Worm (Caenorhabditis elegans) whole organism, L3 larva: Measurements from ENCODE around the gene nspb-12.
A peak's percentile ranks its signal among the peaks of the same experiment; 100 is the strongest.

ENCODE experiments used
- R02D3.7 ChIP-seq: fragments of 150-350 bp; optimal IDR thresholded peaks from 2 replicates; lab custom pipeline; 2014; ENCODE audit warnings: missing biosample characterization, missing genetic modification characterization
- ZK546.5 ChIP-seq: sonication (generic microtip); optimal IDR thresholded peaks from 2 replicates; lab custom pipeline; 2017; ENCODE audit warnings: missing biosample characterization, missing genetic modification characterization
- aly-2 ChIP-seq: fragments of 150-350 bp; optimal IDR thresholded peaks from 2 replicates; lab custom pipeline; 2014; ENCODE audit warnings: missing biosample characterization, missing genetic modification characterization
- ceh-16 ChIP-seq: sonication (generic microtip); optimal IDR thresholded peaks from 2 replicates; lab custom pipeline; 2017; ENCODE audit warnings: missing biosample characterization, missing genetic modification characterization
- ceh-28 ChIP-seq: fragments of 150-350 bp; optimal IDR thresholded peaks from 2 replicates; lab custom pipeline; 2014; ENCODE audit warnings: missing biosample characterization, missing genetic modification reagents, missing genetic modification characterization
- egl-27 ChIP-seq: sonication (generic microtip); optimal IDR thresholded peaks from 4 replicates; lab custom pipeline; 2017; ENCODE audit warnings: missing biosample characterization, missing genetic modification reagents, missing genetic modification characterization
- egl-5 ChIP-seq: fragments of 150-350 bp; optimal IDR thresholded peaks from 2 replicates; lab custom pipeline; 2017; ENCODE audit warnings: missing biosample characterization, missing genetic modification reagents, missing genetic modification characterization, inconsistent platforms
- elt-1 ChIP-seq: fragments of 150-350 bp; optimal IDR thresholded peaks from 2 replicates; lab custom pipeline; 2014; ENCODE audit warnings: missing biosample characterization, missing genetic modification characterization
- elt-2 ChIP-seq: sonication (generic microtip); optimal IDR thresholded peaks from 2 replicates; lab custom pipeline; 2016; ENCODE audit warnings: missing genetic modification reagents, mild to moderate bottlenecking, missing genetic modification characterization, missing compliant biosample characterization
- elt-3 ChIP-seq, 3 experiments: fragments of 150-350 bp in 1 of 3; sonication (generic microtip) in 2 of 3; optimal IDR thresholded peaks; 2 replicates in 2 of 3; 4 replicates in 1 of 3; lab custom pipeline; 2014 to 2017; ENCODE audit warnings: missing biosample characterization in 3 of 3, missing genetic modification characterization in 3 of 3
- eor-1 ChIP-seq, 2 experiments: fragments of 150-350 bp; optimal IDR thresholded peaks; 2 replicates each; lab custom pipeline; 2014 to 2018; ENCODE audit warnings: missing biosample characterization in 2 of 2, missing genetic modification characterization in 2 of 2
- fkh-10 ChIP-seq: sonication (generic microtip); optimal IDR thresholded peaks from 2 replicates; lab custom pipeline; 2017; ENCODE audit warnings: missing biosample characterization, missing genetic modification reagents, missing genetic modification characterization
- fkh-2 ChIP-seq: fragments of 150-350 bp; optimal IDR thresholded peaks from 2 replicates; lab custom pipeline; 2014; ENCODE audit warnings: missing biosample characterization, missing genetic modification reagents, missing genetic modification characterization
- lin-15B ChIP-seq: fragments of 150-350 bp; optimal IDR thresholded peaks from 2 replicates; lab custom pipeline; 2014; ENCODE audit warnings: missing biosample characterization, missing genetic modification characterization
- nfya-1 ChIP-seq: sonication (generic microtip); optimal IDR thresholded peaks from 2 replicates; lab custom pipeline; 2017; ENCODE audit warnings: missing genetic modification characterization, mild to moderate bottlenecking, missing compliant biosample characterization, antibody characterized with exemption, moderate library complexity; ENCODE audit not compliant: insufficient read depth
- nhr-11 ChIP-seq: fragments of 150-350 bp; optimal IDR thresholded peaks from 2 replicates; lab custom pipeline; 2014; ENCODE audit warnings: missing biosample characterization, missing genetic modification characterization
- nhr-25 ChIP-seq: sonication (generic microtip); optimal IDR thresholded peaks from 2 replicates; lab custom pipeline; 2017; ENCODE audit warnings: missing biosample characterization, missing genetic modification characterization
- nhr-28 ChIP-seq: fragments of 150-350 bp; optimal IDR thresholded peaks from 2 replicates; lab custom pipeline; 2014; ENCODE audit warnings: missing biosample characterization, missing genetic modification characterization
- nhr-43 ChIP-seq: sonication (generic microtip); optimal IDR thresholded peaks from 2 replicates; lab custom pipeline; 2016; ENCODE audit warnings: mild to moderate bottlenecking, missing genetic modification characterization, missing compliant biosample characterization; ENCODE audit not compliant: poor library complexity, severe bottlenecking
- nhr-67 ChIP-seq: fragments of 150-350 bp; optimal IDR thresholded peaks from 2 replicates; lab custom pipeline; 2014; ENCODE audit warnings: missing biosample characterization, missing genetic modification characterization
- nhr-76 ChIP-seq: fragments of 150-350 bp; sonication (generic microtip); optimal IDR thresholded peaks from 5 replicates; lab custom pipeline; 2014; ENCODE audit warnings: missing biosample characterization, missing genetic modification characterization
- nhr-77 ChIP-seq: fragments of 150-350 bp; optimal IDR thresholded peaks from 2 replicates; lab custom pipeline; 2014; ENCODE audit warnings: missing biosample characterization, missing genetic modification characterization
- pha-4 ChIP-seq: fragments of 150-350 bp; optimal IDR thresholded peaks from 2 replicates; lab custom pipeline; 2014; ENCODE audit warnings: missing biosample characterization, missing genetic modification reagents, missing genetic modification characterization
- pqm-1 ChIP-seq: fragments of 150-350 bp; optimal IDR thresholded peaks from 2 replicates; lab custom pipeline; 2017; ENCODE audit warnings: missing biosample characterization, missing genetic modification characterization, inconsistent platforms
- sea-2 ChIP-seq: fragments of 150-350 bp; sonication (generic microtip); optimal IDR thresholded peaks from 4 replicates; lab custom pipeline; 2014; ENCODE audit warnings: missing biosample characterization, missing genetic modification reagents, missing genetic modification characterization
- skn-1 ChIP-seq: fragments of 150-350 bp; optimal IDR thresholded peaks from 2 replicates; lab custom pipeline; 2014; ENCODE audit warnings: missing biosample characterization, missing genetic modification characterization
- snpc-4 ChIP-seq: fragments of 150-350 bp; optimal IDR thresholded peaks from 2 replicates; lab custom pipeline; 2014; ENCODE audit warnings: missing biosample characterization, missing genetic modification characterization
- tbx-2 ChIP-seq: sonication (generic microtip); optimal IDR thresholded peaks from 2 replicates; lab custom pipeline; 2016; ENCODE audit warnings: mild to moderate bottlenecking, missing genetic modification characterization, missing compliant biosample characterization
- unc-39 ChIP-seq: sonication (generic microtip); optimal IDR thresholded peaks from 4 replicates; lab custom pipeline; 2017; ENCODE audit warnings: missing biosample characterization, missing genetic modification characterization
- zag-1 ChIP-seq: fragments of 150-350 bp; optimal IDR thresholded peaks from 2 replicates; lab custom pipeline; 2014; ENCODE audit warnings: missing biosample characterization, missing genetic modification characterization
- ztf-11 ChIP-seq: fragments of 150-350 bp; optimal IDR thresholded peaks from 2 replicates; lab custom pipeline; 2014; ENCODE audit warnings: missing biosample characterization, missing genetic modification characterization
- ztf-4 ChIP-seq: fragments of 150-350 bp; optimal IDR thresholded peaks from 2 replicates; lab custom pipeline; 2014; ENCODE audit warnings: missing biosample characterization, missing genetic modification characterization

The nspb-12 gene

DNA sequence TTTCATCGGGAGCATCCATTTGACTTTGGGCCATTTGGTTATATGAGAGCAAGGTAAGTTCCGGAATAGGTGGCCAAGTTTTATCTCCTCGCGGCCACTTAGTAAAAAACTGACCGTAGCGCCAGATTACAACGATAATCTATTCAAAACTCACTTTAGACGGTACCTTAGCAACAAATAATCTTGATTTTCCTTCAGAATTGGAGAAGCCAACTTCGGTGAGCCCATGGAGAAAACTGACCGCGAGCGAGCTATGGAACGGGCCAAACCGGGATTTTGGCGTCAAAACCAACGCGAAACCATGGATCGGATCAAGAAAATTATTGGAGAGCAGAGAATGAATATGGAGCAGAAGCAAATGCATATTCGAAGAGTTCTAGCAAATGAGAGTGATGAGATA is 17.1 kb upstream of the nspb-12 start:
- TF ChIP-seq lin-15B (tag; lab: Kevin White, UChicago) (no peak), fkh-2 (no peak), sea-2 (no peak), pqm-1 (tag; lab: Kevin White, UChicago) (no peak), elt-3 (tag; optimal IDR thresholded peaks at IDR 0.05; lab: Kevin White, UChicago) (no peak), unc-39 (tag; lab: Kevin White, UChicago) (no peak), elt-1 (no peak), fkh-10 (GFP tag; lab: Kevin White, UChicago) (no peak), ZK546.5 (tag; lab: Kevin White, UChicago) (no peak), nhr-43 (tag; lab: Kevin White, UChicago) (no peak), pha-4 (tag; lab: Kevin White, UChicago) (no peak), tbx-2 (tag; lab: Kevin White, UChicago) (no peak)

DNA sequence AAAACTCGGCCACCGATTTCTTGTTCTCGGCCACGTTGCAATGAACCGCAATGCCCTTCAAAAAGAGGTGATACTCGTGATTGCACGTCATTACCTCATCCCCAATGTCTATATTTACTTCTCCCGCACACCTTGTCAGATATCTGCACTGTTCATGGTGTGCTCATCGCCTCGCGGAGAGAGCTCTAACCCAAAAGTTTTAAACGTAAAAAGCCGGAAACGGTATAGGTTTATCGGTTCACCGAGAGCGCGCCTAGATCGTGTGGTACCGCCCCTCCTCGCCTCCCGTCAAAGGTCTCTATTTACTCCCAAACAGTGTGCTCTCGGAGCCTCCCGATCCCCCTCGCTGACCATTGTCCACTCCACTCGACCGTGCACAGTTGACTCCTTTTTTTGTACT is 16.1 kb upstream of the nspb-12 start, which contains the start of gene F56D2.3:
F56D2.3 (plus strand) TSS at position 301 of the 400 bp plus-strand sequence.
- TF ChIP-seq elt-2 (tag; lab: Kevin White, UChicago) (no peak), unc-39 (tag; lab: Kevin White, UChicago) (no peak), snpc-4 (no peak), sea-2 (no peak), pqm-1 (tag; lab: Kevin White, UChicago) (no peak), aly-2 (no peak), ceh-16 (tag; lab: Kevin White, UChicago) (no peak), zag-1 (no peak), pha-4 (tag; lab: Kevin White, UChicago) (peak; percentile 2)

DNA sequence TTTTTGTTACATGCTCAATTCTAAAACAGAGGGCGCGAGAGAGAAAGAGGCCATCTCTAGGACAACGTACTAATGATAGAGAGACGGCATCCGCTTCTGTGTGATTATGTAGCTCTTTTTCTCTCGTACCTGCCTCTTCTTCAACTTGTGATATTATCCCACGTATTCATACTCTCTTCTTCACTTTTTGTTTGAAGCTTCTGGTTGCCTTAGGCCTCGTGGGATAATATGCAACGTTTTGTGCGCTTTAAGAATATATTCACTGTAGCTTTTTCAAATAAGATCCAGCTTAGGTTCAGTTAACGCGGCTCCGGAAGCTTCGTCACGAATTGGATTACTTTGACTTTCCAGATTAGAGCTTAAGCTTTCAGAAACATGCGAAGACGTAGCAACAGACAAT is 14.2 kb upstream of the nspb-12 start, which contains the start of the genes F56D2.8 and uev-2:
F56D2.8 (minus strand) TSS at position 101 of the 400 bp plus-strand sequence.
uev-2 (plus strand) TSS at position 360 of the 400 bp plus-strand sequence.
- TF ChIP-seq ztf-4 (tag; lab: Kevin White, UChicago) (no peak), aly-2 (no peak), snpc-4 (no peak), nhr-67 (tag; lab: Kevin White, UChicago) (no peak), R02D3.7 (tag; lab: Kevin White, UChicago) (no peak), egl-27 (tag; lab: Kevin White, UChicago) (no peak), elt-1 (no peak), eor-1 (tag; optimal IDR thresholded peaks at IDR 0.05; lab: Kevin White, UChicago) (no peak), nfya-1 (tag; lab: Kevin White, UChicago) (no peak), ztf-11 (no peak), pqm-1 (tag; lab: Kevin White, UChicago) (no peak), nhr-11 (no peak), nhr-76 (tag; lab: Kevin White, UChicago) (no peak), nhr-28 (tag; lab: Kevin White, UChicago) (no peak)

DNA sequence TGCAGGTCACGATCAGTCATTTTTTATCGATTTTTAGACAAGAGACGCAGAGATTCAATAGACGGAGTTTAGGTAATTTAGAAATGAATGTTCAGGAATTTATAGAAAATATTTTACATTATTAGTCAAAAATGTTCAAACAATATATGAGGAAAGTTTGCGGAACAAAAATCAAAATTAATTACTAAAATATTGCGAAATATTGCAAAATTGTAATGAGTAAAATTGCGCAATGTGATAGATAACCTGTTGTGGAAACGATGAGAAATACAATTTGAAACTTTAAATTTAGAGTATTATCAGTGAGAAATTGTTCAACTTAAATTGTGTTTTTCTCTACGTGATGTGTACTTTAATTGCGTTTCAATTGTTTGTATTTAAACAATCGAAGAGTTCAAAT is 12.5 kb upstream of the nspb-12 start, which contains the start of gene F56D2.5:
F56D2.5 (minus strand) TSS at position 371 of the 400 bp plus-strand sequence.
- TF ChIP-seq ceh-28 (tag; lab: Kevin White, UChicago): peak; percentile 69
- TF ChIP-seq ZK546.5 (tag; lab: Kevin White, UChicago): no peak
- TF ChIP-seq, all 47 proteins: peak for 1

DNA sequence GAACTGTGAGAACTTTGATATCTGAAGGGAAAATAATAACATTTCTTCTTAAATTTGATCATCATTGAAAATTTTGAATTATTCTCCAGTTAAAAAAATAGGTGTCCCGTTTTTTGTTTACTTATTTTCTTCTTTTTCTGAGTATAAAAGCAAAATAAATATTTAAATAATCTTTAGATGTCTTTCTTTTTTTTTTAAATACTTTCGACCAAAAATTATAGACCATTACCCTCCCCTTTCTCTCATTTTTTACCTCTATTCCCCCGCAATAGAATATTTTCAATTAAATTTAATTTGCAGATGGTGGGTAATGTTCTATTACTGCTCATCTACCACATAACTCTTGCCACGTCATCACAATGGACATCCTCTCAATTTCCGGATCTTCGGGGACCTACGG is 5.1 kb upstream of the nspb-12 start, which contains the start of gene molo-1:
molo-1 (plus strand) TSS at position 301 of the 400 bp plus-strand sequence.
- TF ChIP-seq lin-15B (tag; lab: Kevin White, UChicago): no peak
- TF ChIP-seq nhr-25 (tag; lab: Kevin White, UChicago): no peak
- no peak for TF ChIP-seq elt-2 (tag; lab: Kevin White, UChicago)
- no peak for TF ChIP-seq skn-1
- TF ChIP-seq nhr-77 (tag; lab: Kevin White, UChicago): no peak

DNA sequence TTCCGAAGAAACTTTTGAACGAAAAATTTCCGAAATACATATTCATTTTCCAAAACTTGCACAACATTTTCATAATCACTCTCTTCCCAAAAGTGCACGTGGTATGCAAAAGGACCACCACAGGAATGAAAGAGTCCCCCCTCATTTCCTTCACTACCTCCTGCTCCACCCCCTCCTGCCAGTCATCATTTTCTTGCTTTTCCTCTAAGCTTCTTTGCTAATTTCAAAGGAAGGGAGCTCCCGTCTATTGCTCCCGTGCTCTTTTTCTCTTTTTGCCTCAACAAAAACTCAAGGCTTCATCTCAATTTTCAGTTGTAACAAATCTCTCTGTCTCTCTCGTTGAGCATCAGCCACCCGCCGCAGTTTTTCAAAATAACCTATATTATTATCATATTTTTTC is 4.2 kb upstream of the nspb-12 start:
- TF ChIP-seq egl-5 (tag; lab: Kevin White, UChicago): no peak
- peak; percentile 16 for TF ChIP-seq nfya-1 (tag; lab: Kevin White, UChicago)
